Worm (Caenorhabditis elegans) whole organism, L1 larva: ENCODE measurements around the gene Y77E11A.12.

Source experiments
- C16A3.4 ChIP-seq: fragments of 150-350 bp; optimal IDR thresholded peaks from 2 replicates; lab custom pipeline; 2014; ENCODE audit warnings: missing biosample characterization, missing genetic modification characterization
- Y116A8C.19 ChIP-seq: sonication (generic microtip); optimal IDR thresholded peaks from 2 replicates; lab custom pipeline; 2016; ENCODE audit warnings: missing compliant biosample characterization, missing genetic modification characterization, borderline replicate concordance
- aha-1 ChIP-seq: fragments of 150-350 bp; optimal IDR thresholded peaks from 2 replicates; lab custom pipeline; 2014; ENCODE audit warnings: missing biosample characterization, missing genetic modification characterization
- alr-1 ChIP-seq: fragments of 200-800 bp; sonication (Bioruptor generic); optimal IDR thresholded peaks from 2 replicates; lab custom pipeline; 2018; ENCODE audit warnings: borderline replicate concordance, mild to moderate bottlenecking, missing genetic modification characterization, missing compliant biosample characterization
- ama-1 ChIP-seq: fragments of 150-350 bp; optimal IDR thresholded peaks from 2 replicates; lab custom pipeline; 2014
- ceh-8 ChIP-seq: fragments of 200-800 bp; sonication (Bioruptor generic); optimal IDR thresholded peaks from 2 replicates; lab custom pipeline; 2018; ENCODE audit warnings: mild to moderate bottlenecking, missing genetic modification characterization, moderate library complexity, missing compliant biosample characterization
- ceh-82 ChIP-seq, 3 experiments: fragments of 150-350 bp in 1 of 3; sonication (generic microtip) in 2 of 3; optimal IDR thresholded peaks; 2 replicates each; lab custom pipeline; 2014 to 2017; ENCODE audit warnings: missing biosample characterization in 3 of 3, missing genetic modification characterization in 3 of 3
- ceh-88 ChIP-seq: fragments of 200-800 bp; sonication (Bioruptor generic); IDR thresholded peaks from 2 replicates; pipeline ENCODE4 v1.3.6; 2022; ENCODE audit warnings: missing genetic modification characterization, missing compliant biosample characterization
- ceh-90 ChIP-seq: sonication (generic microtip); optimal IDR thresholded peaks from 2 replicates; lab custom pipeline; 2016; ENCODE audit warnings: missing genetic modification characterization, missing compliant biosample characterization
- ces-1 ChIP-seq: fragments of 150-350 bp; optimal IDR thresholded peaks from 2 replicates; lab custom pipeline; 2014; ENCODE audit warnings: missing biosample characterization, missing genetic modification reagents, missing genetic modification characterization
- dpl-1 ChIP-seq, 3 experiments: fragments of 150-350 bp in 2 of 3; sonication (generic microtip) in 1 of 3; optimal IDR thresholded peaks; 2 replicates each; lab custom pipeline; 2014 to 2017; ENCODE audit warnings: missing biosample characterization in 3 of 3, missing genetic modification characterization in 3 of 3, missing genetic modification reagents in 3 of 3
- efl-3 ChIP-seq: fragments of 200-800 bp; sonication (Bioruptor generic); optimal IDR thresholded peaks from 2 replicates; lab custom pipeline; 2018; ENCODE audit warnings: mild to moderate bottlenecking, missing genetic modification characterization, missing compliant biosample characterization
- egl-13 ChIP-seq: sonication (generic microtip); optimal IDR thresholded peaks from 2 replicates; lab custom pipeline; 2016; ENCODE audit warnings: missing genotype, missing genetic modification reagents, missing genetic modification characterization, missing compliant biosample characterization
- egl-27 ChIP-seq, 2 experiments: fragments of 150-350 bp in 1 of 2; sonication (generic microtip); optimal IDR thresholded peaks; 3 replicates each; lab custom pipeline; 2017 to 2018; ENCODE audit warnings: missing biosample characterization in 2 of 2, missing genetic modification characterization in 2 of 2, missing genetic modification reagents in 2 of 2
- ets-5 ChIP-seq: fragments of 200-800 bp; sonication (Bioruptor generic); IDR thresholded peaks from 2 replicates; pipeline ENCODE4 v1.3.6; 2022; ENCODE audit warnings: missing genetic modification characterization, missing compliant biosample characterization
- fkh-4 ChIP-seq: sonication (generic microtip); optimal IDR thresholded peaks from 2 replicates; lab custom pipeline; 2016; ENCODE audit warnings: missing compliant biosample characterization, missing genetic modification characterization, borderline replicate concordance
- fos-1 ChIP-seq: fragments of 150-350 bp; optimal IDR thresholded peaks from 2 replicates; lab custom pipeline; 2014; ENCODE audit warnings: missing biosample characterization, missing genetic modification characterization
- hlh-17 ChIP-seq: fragments of 200-800 bp; sonication (Bioruptor generic); optimal IDR thresholded peaks from 2 replicates; lab custom pipeline; 2018; ENCODE audit warnings: missing genetic modification characterization, mild to moderate bottlenecking, missing compliant biosample characterization, moderate library complexity, borderline replicate concordance
- hlh-4 ChIP-seq: sonication (generic microtip); optimal IDR thresholded peaks from 2 replicates; lab custom pipeline; 2016; ENCODE audit warnings: mild to moderate bottlenecking, missing genetic modification characterization, missing compliant biosample characterization
- irx-1 ChIP-seq: sonication (generic microtip); optimal IDR thresholded peaks from 2 replicates; lab custom pipeline; 2016; ENCODE audit warnings: missing genetic modification characterization, missing compliant biosample characterization
- jun-1 ChIP-seq: fragments of 150-350 bp; optimal IDR thresholded peaks from 2 replicates; lab custom pipeline; 2014; ENCODE audit warnings: missing biosample characterization, missing genetic modification reagents, missing genetic modification characterization
- lin-14 ChIP-seq: fragments of 200-800 bp; sonication (Bioruptor generic); optimal IDR thresholded peaks from 2 replicates; lab custom pipeline; 2018; ENCODE audit warnings: mild to moderate bottlenecking, missing genetic modification characterization, moderate library complexity, missing compliant biosample characterization
- lin-15B ChIP-seq: fragments of 150-350 bp; sonication (generic microtip); optimal IDR thresholded peaks from 3 replicates; lab custom pipeline; 2014; ENCODE audit warnings: missing biosample characterization, missing genetic modification characterization
- lin-35 ChIP-seq, 2 experiments: fragments of 150-350 bp; optimal IDR thresholded peaks; 2 replicates each; lab custom pipeline; 2014; ENCODE audit warnings: missing biosample characterization in 2 of 2, missing genetic modification characterization in 2 of 2, missing genetic modification reagents in 2 of 2
- lir-3 ChIP-seq: sonication (generic microtip); optimal IDR thresholded peaks from 2 replicates; lab custom pipeline; 2016; ENCODE audit warnings: mild to moderate bottlenecking, missing genetic modification characterization, moderate library complexity, missing compliant biosample characterization; ENCODE audit not compliant: poor library complexity
- lsy-2 ChIP-seq, 2 experiments: fragments of 150-350 bp; optimal IDR thresholded peaks; 2 replicates each; lab custom pipeline; 2014; ENCODE audit warnings: missing biosample characterization in 2 of 2, missing genetic modification characterization in 2 of 2
- mdl-1 ChIP-seq, 2 experiments: fragments of 150-350 bp; optimal IDR thresholded peaks; 2 replicates each; lab custom pipeline; 2014 to 2017; ENCODE audit warnings: missing biosample characterization in 2 of 2, missing genetic modification characterization in 2 of 2, inconsistent platforms in 1 of 2
- mef-2 ChIP-seq: fragments of 150-350 bp; optimal IDR thresholded peaks from 2 replicates; lab custom pipeline; 2014; ENCODE audit warnings: missing biosample characterization, missing genetic modification characterization
- nhr-11 ChIP-seq: fragments of 150-350 bp; optimal IDR thresholded peaks from 2 replicates; lab custom pipeline; 2014; ENCODE audit warnings: missing biosample characterization, missing genetic modification characterization
- nhr-12 ChIP-seq: sonication (generic microtip); optimal IDR thresholded peaks from 2 replicates; lab custom pipeline; 2017; ENCODE audit warnings: missing biosample characterization, missing genetic modification characterization
- nhr-237 ChIP-seq: fragments of 150-350 bp; optimal IDR thresholded peaks from 2 replicates; lab custom pipeline; 2014; ENCODE audit warnings: missing biosample characterization, missing genetic modification characterization
- nhr-28 ChIP-seq: fragments of 150-350 bp; optimal IDR thresholded peaks from 2 replicates; lab custom pipeline; 2014; ENCODE audit warnings: missing biosample characterization, missing genetic modification characterization
- nhr-47 ChIP-seq: sonication (generic microtip); optimal IDR thresholded peaks from 2 replicates; lab custom pipeline; 2016; ENCODE audit warnings: mild to moderate bottlenecking, missing genetic modification characterization, moderate library complexity, missing compliant biosample characterization
- nhr-76 ChIP-seq: sonication (generic microtip); optimal IDR thresholded peaks from 2 replicates; lab custom pipeline; 2017; ENCODE audit warnings: missing biosample characterization, missing genetic modification characterization
- nhr-77 ChIP-seq: fragments of 150-350 bp; optimal IDR thresholded peaks from 2 replicates; lab custom pipeline; 2014; ENCODE audit warnings: missing biosample characterization, missing genetic modification characterization
- nhr-84 ChIP-seq: sonication (generic microtip); optimal IDR thresholded peaks from 2 replicates; lab custom pipeline; 2017; ENCODE audit warnings: missing biosample characterization, missing genetic modification characterization
- nhr-85 ChIP-seq: sonication (generic microtip); peaks from one replicate; lab custom pipeline; 2016; ENCODE audit warnings: missing genetic modification characterization, inconsistent platforms, missing compliant biosample characterization
- nhr-90 ChIP-seq: sonication (generic microtip); optimal IDR thresholded peaks from 2 replicates; lab custom pipeline; 2016; ENCODE audit warnings: mild to moderate bottlenecking, missing genetic modification characterization, missing compliant biosample characterization; ENCODE audit not compliant: poor library complexity
- pax-3 ChIP-seq: fragments of 200-800 bp; sonication (Bioruptor generic); optimal IDR thresholded peaks from 2 replicates; lab custom pipeline; 2018; ENCODE audit warnings: mild to moderate bottlenecking, missing genetic modification characterization, moderate library complexity, missing compliant biosample characterization
- pqm-1 ChIP-seq: sonication (generic microtip); optimal IDR thresholded peaks from 3 replicates; lab custom pipeline; 2017; ENCODE audit warnings: missing biosample characterization, missing genetic modification characterization
- skn-1 ChIP-seq: fragments of 150-350 bp; optimal IDR thresholded peaks from 2 replicates; lab custom pipeline; 2014; ENCODE audit warnings: missing biosample characterization, missing genetic modification characterization
- snpc-4 ChIP-seq: fragments of 150-350 bp; optimal IDR thresholded peaks from 2 replicates; lab custom pipeline; 2014; ENCODE audit warnings: missing biosample characterization, missing genetic modification characterization
- sup-37 ChIP-seq: fragments of 200-800 bp; sonication (Bioruptor generic); optimal IDR thresholded peaks from 2 replicates; lab custom pipeline; 2018; ENCODE audit warnings: mild to moderate bottlenecking, missing genetic modification characterization, missing compliant biosample characterization
- swsn-7 ChIP-seq: sonication (generic microtip); optimal IDR thresholded peaks from 2 replicates; lab custom pipeline; 2016; ENCODE audit warnings: missing genetic modification characterization, missing compliant biosample characterization
- tbx-2 ChIP-seq: sonication (generic microtip); optimal IDR thresholded peaks from 2 replicates; lab custom pipeline; 2016; ENCODE audit warnings: missing genetic modification characterization, missing compliant biosample characterization
- tlp-1 ChIP-seq: fragments of 150-350 bp; optimal IDR thresholded peaks from 2 replicates; lab custom pipeline; 2014; ENCODE audit warnings: missing biosample characterization, missing genetic modification characterization
- unc-130 ChIP-seq: fragments of 150-350 bp; optimal IDR thresholded peaks from 2 replicates; lab custom pipeline; 2017; ENCODE audit warnings: missing biosample characterization, missing genetic modification characterization, inconsistent platforms
- unc-30 ChIP-seq: sonication (generic microtip); optimal IDR thresholded peaks from 2 replicates; lab custom pipeline; 2017; ENCODE audit warnings: missing biosample characterization, missing genetic modification characterization
- unc-86 ChIP-seq: sonication (generic microtip); optimal IDR thresholded peaks from 2 replicates; lab custom pipeline; 2016; ENCODE audit warnings: missing genetic modification characterization, missing compliant biosample characterization
- unc-98 ChIP-seq: fragments of 200-800 bp; sonication (Bioruptor generic); IDR thresholded peaks from 2 replicates; pipeline ENCODE4 v1.3.6; 2022; ENCODE audit warnings: missing genetic modification characterization, missing compliant biosample characterization
- vab-15 ChIP-seq: sonication (generic microtip); optimal IDR thresholded peaks from 2 replicates; lab custom pipeline; 2017; ENCODE audit warnings: missing genotype, mild to moderate bottlenecking, missing genetic modification characterization, missing compliant biosample characterization
- zag-1 ChIP-seq: fragments of 150-350 bp; optimal IDR thresholded peaks from 2 replicates; lab custom pipeline; 2014; ENCODE audit warnings: missing biosample characterization, missing genetic modification characterization
- ztf-4 ChIP-seq: fragments of 150-350 bp; optimal IDR thresholded peaks from 2 replicates; lab custom pipeline; 2014; ENCODE audit warnings: missing biosample characterization, missing genetic modification characterization

Gene Y77E11A.12

DNA sequence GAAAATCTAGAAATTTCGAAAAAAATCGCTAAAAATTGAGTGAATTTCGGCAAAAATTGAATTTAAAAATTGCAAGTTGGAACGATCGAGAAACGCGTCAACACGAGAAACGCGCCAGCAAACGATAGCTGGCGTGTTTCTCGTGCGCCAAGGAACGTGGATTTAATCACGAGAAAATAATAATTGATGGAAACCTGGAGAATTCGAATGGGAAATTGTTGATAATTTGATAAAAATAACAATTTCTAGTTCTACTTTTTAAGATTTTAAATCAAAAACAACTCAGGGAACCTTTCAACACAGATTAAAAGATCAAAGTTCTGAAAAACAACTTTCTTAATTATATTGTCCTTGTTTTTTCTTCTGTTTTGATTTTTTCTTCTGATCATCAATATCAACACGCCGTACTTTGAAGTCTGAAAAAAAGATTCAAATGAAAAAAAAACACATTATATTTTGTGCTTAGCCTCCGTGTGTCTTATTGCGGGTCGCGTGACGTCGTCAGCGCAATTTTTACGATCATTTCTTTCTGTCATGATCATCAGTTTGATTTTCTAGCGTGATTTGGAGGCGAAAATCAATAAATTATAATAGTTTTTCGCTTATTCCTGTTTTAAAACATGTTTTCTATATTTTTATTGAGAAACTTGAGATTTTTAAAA is 21.2 kb upstream of the Y77E11A.12 start, which contains the start of gene npp-20:
npp-20 (minus strand) TSS at position 6 of the 662 bp plus-strand sequence.
- TF ChIP-seq ces-1 (GFP tag; lab: Kevin White, UChicago) (no peak), C16A3.4 (tag; lab: Kevin White, UChicago) (peak; percentile 52), nhr-76 (tag; lab: Kevin White, UChicago) (no peak), dpl-1 (GFP tag; optimal IDR thresholded peaks at IDR 0.05; lab: Kevin White, UChicago) (peak; percentile 62 to 78 (median 78)), nhr-12 (tag; lab: Kevin White, UChicago) (no peak), zag-1 (tag; lab: Kevin White, UChicago) (no peak), unc-86 (tag; lab: Kevin White, UChicago) (peak; percentile 36), aha-1 (tag; lab: Kevin White, UChicago) (no peak), ztf-4 (tag; lab: Kevin White, UChicago) (no peak), lin-35 (GFP tag; optimal IDR thresholded peaks at IDR 0.05; lab: Kevin White, UChicago) (peak; percentile 72 to 76), mef-2 (tag; lab: Kevin White, UChicago) (no peak), unc-130 (tag; lab: Kevin White, UChicago) (peak; percentile 39), nhr-11 (tag; lab: Kevin White, UChicago) (no peak), nhr-237 (tag; lab: Kevin White, UChicago) (no peak), swsn-7 (peak; percentile 69), fkh-4 (tag; lab: Kevin White, UChicago) (no peak), nhr-47 (tag; lab: Kevin White, UChicago) (peak; percentile 83), egl-13 (no peak), ama-1 (lab: Kevin White, UChicago) (no peak), lsy-2 (tag; optimal IDR thresholded peaks at IDR 0.05; lab: Kevin White, UChicago) (peak; percentile 75 to 79), ets-5 (GFP tag; lab: Robert Waterston, UW) (no peak), hlh-17 (no peak), nhr-28 (tag; lab: Kevin White, UChicago) (no peak), lin-15B (tag; lab: Kevin White, UChicago) (no peak), hlh-4 (no peak), nhr-77 (tag; lab: Kevin White, UChicago) (no peak), lin-14 (GFP tag; lab: Kevin White, UChicago) (no peak), pax-3 (no peak), lir-3 (tag; lab: Kevin White, UChicago) (no peak), egl-27 (tag; optimal IDR thresholded peaks at IDR 0.05; lab: Kevin White, UChicago) (no peak), tbx-2 (tag; lab: Kevin White, UChicago) (peak; percentile 54), jun-1 (tag; lab: Kevin White, UChicago) (peak; percentile 5), irx-1 (tag; lab: Kevin White, UChicago) (peak; percentile 78), mdl-1 (tag; optimal IDR thresholded peaks at IDR 0.05; lab: Kevin White, UChicago) (peak in 1 of 2 experiments; percentile 72), nhr-85 (tag; lab: Kevin White, UChicago) (peak; percentile 84), sup-37 (GFP tag; lab: Kevin White, UChicago) (no peak), efl-3 (no peak), Y116A8C.19 (tag; lab: Kevin White, UChicago) (no peak), fos-1 (tag; lab: Kevin White, UChicago) (no peak), pqm-1 (tag; lab: Kevin White, UChicago) (no peak), skn-1 (tag; lab: Kevin White, UChicago) (peak; percentile 15), ceh-88 (GFP tag; lab: Robert Waterston, UW) (no peak), tlp-1 (tag; lab: Kevin White, UChicago) (no peak), nhr-84 (no peak), alr-1 (tag; lab: Kevin White, UChicago) (no peak), ceh-8 (no peak), unc-30 (no peak), nhr-90 (tag; lab: Kevin White, UChicago) (peak; percentile 75), vab-15 (tag; lab: Kevin White, UChicago) (no peak), snpc-4 (tag; lab: Kevin White, UChicago) (peak; percentile 38), unc-98 (GFP tag; lab: Robert Waterston, UW) (no peak), ceh-90 (tag; lab: Kevin White, UChicago) (peak; percentile 41), ceh-82 (tag; optimal IDR thresholded peaks at IDR 0.05; lab: Kevin White, UChicago) (peak; percentile 48 to 73 (median 72))
